Fruit fly (Drosophila melanogaster): Measurements from ENCODE around the gene CG32444.

The CG32444 gene

dm6 chr3L:21635208-21635607 lies 1.5 kb upstream of the CG32444 start, which contains the start of gene ORMDL (continued):
- TF ChIP-seq H15 (GFP tag; IDR thresholded peaks at IDR 0.05) (no peak), Fer3 (tag; optimal IDR thresholded peaks at IDR 0.05) (no peak), vnd (GFP tag; IDR thresholded peaks at IDR 0.05; ENCODE audit: partially characterized antibody) (no peak), Nf-YC (tag; optimal IDR thresholded peaks at IDR 0.05) (no peak), zen (tag; optimal IDR thresholded peaks at IDR 0.05) (peak; percentile 28), CG4617 (GFP tag; optimal IDR thresholded peaks at IDR 0.05; ENCODE audit: borderline replicate concordance) (peak; percentile 26), prd (optimal IDR thresholded peaks at IDR 0.05) (no peak), prd (GFP tag; IDR thresholded peaks at IDR 0.05) (0 out of 3 replicates have a peak, but pooled peaks have one; percentile 35), sd (tag; optimal IDR thresholded peaks at IDR 0.05) (peak; percentile 70), CG13894 (tag; optimal IDR thresholded peaks at IDR 0.05) (no peak), CG3995 (GFP tag; optimal IDR thresholded peaks at IDR 0.05) (no peak), onecut (GFP tag; IDR thresholded peaks at IDR 0.05) (no peak), CG34376 (GFP tag; optimal IDR thresholded peaks at IDR 0.05) (no peak), Bteb2 (GFP tag; optimal IDR thresholded peaks at IDR 0.05) (no peak), row (GFP tag; IDR thresholded peaks at IDR 0.05) (peak; percentile 37; the same call in 1 of the 3 replicates), ci (GFP tag; IDR thresholded peaks at IDR 0.05) (0 out of 3 replicates have a peak, but pooled peaks have one; percentile 18), CG10543 (GFP tag; optimal IDR thresholded peaks at IDR 0.05) (no peak), CG16813 (GFP tag; IDR thresholded peaks at IDR 0.05; ENCODE audit: partially characterized antibody) (no peak), CG34422 (GFP tag; IDR thresholded peaks at IDR 0.05) (peak; percentile 45; the same call in 1 of the 3 replicates), CG4328 (GFP tag; optimal IDR thresholded peaks at IDR 0.05) (no peak), bowl (GFP tag; IDR thresholded peaks at IDR 0.05) (no peak), dati (GFP tag; IDR thresholded peaks at IDR 0.05) (no peak), CG10565 (GFP tag; optimal IDR thresholded peaks at IDR 0.05) (no peak), CG2199 (GFP tag; IDR thresholded peaks at IDR 0.05) (0 out of 3 replicates have a peak, but pooled peaks have one; percentile 24), Scr (GFP tag; IDR thresholded peaks at IDR 0.05; ENCODE audit: partially characterized antibody) (peak; percentile 19; the same call in 1 of the 2 replicates), Vsx1 (GFP tag; optimal IDR thresholded peaks at IDR 0.05) (no peak), CG11696 (GFP tag; IDR thresholded peaks at IDR 0.05) (no peak), yki (optimal IDR thresholded peaks at IDR 0.05) (no peak), stwl (tag; optimal IDR thresholded peaks at IDR 0.05) (peak; percentile 32), trh (GFP tag; optimal IDR thresholded peaks at IDR 0.05) (no peak), tin (GFP tag; optimal IDR thresholded peaks at IDR 0.05) (no peak), Oli (tag; optimal IDR thresholded peaks at IDR 0.05) (no peak), CG15696 (tag; optimal IDR thresholded peaks at IDR 0.05) (no peak), CG12391 (tag; optimal IDR thresholded peaks at IDR 0.05) (no peak), z (GFP tag; IDR thresholded peaks at IDR 0.05) (no peak), MESR4 (GFP tag; optimal IDR thresholded peaks at IDR 0.05) (peak; percentile 70), nmo (GFP tag; optimal IDR thresholded peaks at IDR 0.05) (peak; percentile 1), pzg (GFP tag; optimal IDR thresholded peaks at IDR 0.05) (peak; percentile 28), Neu2 (GFP tag; optimal IDR thresholded peaks at IDR 0.05; ENCODE audit: borderline replicate concordance) (no peak), lmd (GFP tag; IDR thresholded peaks at IDR 0.05) (no peak)

dm6 chr3L:21639059-21639458 lies 2.3 kb downstream of the CG32444 start, which contains the start of gene CG32445:
TSS of gene CG32445 (plus strand) at chr3L:21639359.
- TF ChIP-seq CG2129 (GFP tag; IDR thresholded peaks at IDR 0.05; ENCODE audit: partially characterized antibody): no peak
- TF ChIP-seq CG5953 (GFP tag; IDR thresholded peaks at IDR 0.05): no peak
- TF ChIP-seq CG11504 (tag; optimal IDR thresholded peaks at IDR 0.05): no peak
